Worm (Caenorhabditis elegans) whole organism, L3 larva: ENCODE results near the gene C17F4.3.
"Not testable (repeated sequence)": the region's sequence is repeated elsewhere in the genome, so short reads cannot be mapped to it uniquely, and the experiment has no call there.

Source experiments
- ceh-16 ChIP-seq: sonication (generic microtip); optimal IDR thresholded peaks from 2 replicates; lab custom pipeline; 2017; ENCODE audit warnings: missing biosample characterization, missing genetic modification characterization
- ceh-28 ChIP-seq: fragments of 150-350 bp; optimal IDR thresholded peaks from 2 replicates; lab custom pipeline; 2014; ENCODE audit warnings: missing biosample characterization, missing genetic modification reagents, missing genetic modification characterization
- ceh-82 ChIP-seq: fragments of 150-350 bp; optimal IDR thresholded peaks from 2 replicates; lab custom pipeline; 2014; ENCODE audit warnings: missing biosample characterization, missing genetic modification characterization
- ceh-9 ChIP-seq: sonication (generic microtip); optimal IDR thresholded peaks from 2 replicates; lab custom pipeline; 2018; ENCODE audit warnings: missing biosample characterization, missing genetic modification characterization
- daf-12 ChIP-seq: fragments of 150-350 bp; optimal IDR thresholded peaks from 2 replicates; lab custom pipeline; 2014; ENCODE audit warnings: missing biosample characterization, missing genetic modification reagents, missing genetic modification characterization
- egl-5 ChIP-seq: fragments of 150-350 bp; optimal IDR thresholded peaks from 2 replicates; lab custom pipeline; 2017; ENCODE audit warnings: missing biosample characterization, missing genetic modification reagents, missing genetic modification characterization, inconsistent platforms
- elt-1 ChIP-seq: fragments of 150-350 bp; optimal IDR thresholded peaks from 2 replicates; lab custom pipeline; 2014; ENCODE audit warnings: missing biosample characterization, missing genetic modification characterization
- fkh-10 ChIP-seq: sonication (generic microtip); optimal IDR thresholded peaks from 2 replicates; lab custom pipeline; 2017; ENCODE audit warnings: missing biosample characterization, missing genetic modification reagents, missing genetic modification characterization
- fkh-2 ChIP-seq: fragments of 150-350 bp; optimal IDR thresholded peaks from 2 replicates; lab custom pipeline; 2014; ENCODE audit warnings: missing biosample characterization, missing genetic modification reagents, missing genetic modification characterization
- fos-1 ChIP-seq: fragments of 150-350 bp; optimal IDR thresholded peaks from 2 replicates; lab custom pipeline; 2014; ENCODE audit warnings: missing biosample characterization, missing genetic modification characterization
- hmg-11 ChIP-seq: sonication (generic microtip); optimal IDR thresholded peaks from 2 replicates; lab custom pipeline; 2016; ENCODE audit warnings: missing genetic modification characterization, missing compliant biosample characterization
- jun-1 ChIP-seq: fragments of 150-350 bp; optimal IDR thresholded peaks from 2 replicates; lab custom pipeline; 2014; ENCODE audit warnings: missing biosample characterization, missing genetic modification reagents, missing genetic modification characterization
- lin-39 ChIP-seq: fragments of 150-350 bp; optimal IDR thresholded peaks from 2 replicates; lab custom pipeline; 2018; ENCODE audit warnings: missing biosample characterization, missing genetic modification reagents, missing genetic modification characterization
- mdl-1 ChIP-seq: fragments of 150-350 bp; optimal IDR thresholded peaks from 2 replicates; lab custom pipeline; 2014; ENCODE audit warnings: missing biosample characterization, missing genetic modification characterization
- mml-1 ChIP-seq: fragments of 150-350 bp; sonication (generic microtip); optimal IDR thresholded peaks from 3 replicates; lab custom pipeline; 2014; ENCODE audit warnings: missing biosample characterization, missing genetic modification characterization
- nfya-1 ChIP-seq: sonication (generic microtip); optimal IDR thresholded peaks from 2 replicates; lab custom pipeline; 2017; ENCODE audit warnings: missing genetic modification characterization, mild to moderate bottlenecking, missing compliant biosample characterization, antibody characterized with exemption, moderate library complexity; ENCODE audit not compliant: insufficient read depth
- nhr-11 ChIP-seq: fragments of 150-350 bp; optimal IDR thresholded peaks from 2 replicates; lab custom pipeline; 2014; ENCODE audit warnings: missing biosample characterization, missing genetic modification characterization
- nhr-12 ChIP-seq: fragments of 150-350 bp; optimal IDR thresholded peaks from 2 replicates; lab custom pipeline; 2014; ENCODE audit warnings: missing biosample characterization, missing genetic modification characterization
- nhr-23 ChIP-seq: fragments of 150-350 bp; optimal IDR thresholded peaks from 2 replicates; lab custom pipeline; 2014; ENCODE audit warnings: missing biosample characterization, missing genetic modification reagents, missing genetic modification characterization
- nhr-28 ChIP-seq: fragments of 150-350 bp; optimal IDR thresholded peaks from 2 replicates; lab custom pipeline; 2014; ENCODE audit warnings: missing biosample characterization, missing genetic modification characterization
- nhr-43 ChIP-seq: sonication (generic microtip); optimal IDR thresholded peaks from 2 replicates; lab custom pipeline; 2016; ENCODE audit warnings: mild to moderate bottlenecking, missing genetic modification characterization, missing compliant biosample characterization; ENCODE audit not compliant: poor library complexity, severe bottlenecking
- nhr-76 ChIP-seq: fragments of 150-350 bp; sonication (generic microtip); optimal IDR thresholded peaks from 5 replicates; lab custom pipeline; 2014; ENCODE audit warnings: missing biosample characterization, missing genetic modification characterization
- pha-4 ChIP-seq: fragments of 150-350 bp; optimal IDR thresholded peaks from 2 replicates; lab custom pipeline; 2014; ENCODE audit warnings: missing biosample characterization, missing genetic modification reagents, missing genetic modification characterization
- pqm-1 ChIP-seq: fragments of 150-350 bp; optimal IDR thresholded peaks from 2 replicates; lab custom pipeline; 2017; ENCODE audit warnings: missing biosample characterization, missing genetic modification characterization, inconsistent platforms
- sea-2 ChIP-seq: fragments of 150-350 bp; sonication (generic microtip); optimal IDR thresholded peaks from 4 replicates; lab custom pipeline; 2014; ENCODE audit warnings: missing biosample characterization, missing genetic modification reagents, missing genetic modification characterization
- skn-1 ChIP-seq: fragments of 150-350 bp; optimal IDR thresholded peaks from 2 replicates; lab custom pipeline; 2014; ENCODE audit warnings: missing biosample characterization, missing genetic modification characterization
- snpc-4 ChIP-seq: fragments of 150-350 bp; optimal IDR thresholded peaks from 2 replicates; lab custom pipeline; 2014; ENCODE audit warnings: missing biosample characterization, missing genetic modification characterization
- tbx-2 ChIP-seq: sonication (generic microtip); optimal IDR thresholded peaks from 2 replicates; lab custom pipeline; 2016; ENCODE audit warnings: mild to moderate bottlenecking, missing genetic modification characterization, missing compliant biosample characterization
- unc-39 ChIP-seq: sonication (generic microtip); optimal IDR thresholded peaks from 4 replicates; lab custom pipeline; 2017; ENCODE audit warnings: missing biosample characterization, missing genetic modification characterization
- unc-62 ChIP-seq: fragments of 150-350 bp; sonication (generic microtip); optimal IDR thresholded peaks from 4 replicates; lab custom pipeline; 2014; ENCODE audit warnings: missing biosample characterization, missing genetic modification reagents, missing genetic modification characterization
- ztf-11 ChIP-seq: fragments of 150-350 bp; optimal IDR thresholded peaks from 2 replicates; lab custom pipeline; 2014; ENCODE audit warnings: missing biosample characterization, missing genetic modification characterization

Gene C17F4.3

ce11 chrII:3201242-3201641, 39.1 kb upstream of the C17F4.3 start, which contains the start of gene sri-48:
Gene sri-48, minus strand, starts transcription at chrII:3201342.
- not testable (repeated sequence) for TF ChIP-seq skn-1 (tag; lab: Kevin White, UChicago); sea-2 (GFP tag; lab: Kevin White, UChicago); ceh-9 (tag; lab: Kevin White, UChicago)

- TF ChIP-seq egl-5 (tag; lab: Kevin White, UChicago), result no peak
- TF ChIP-seq mdl-1 (tag; lab: Kevin White, UChicago), result no peak
- TF ChIP-seq tbx-2 (tag; lab: Kevin White, UChicago), result no peak
- TF ChIP-seq fkh-10 (GFP tag; lab: Kevin White, UChicago), result no peak
- no peak for TF ChIP-seq fkh-2 (tag; lab: Kevin White, UChicago)
- TF ChIP-seq jun-1 (tag; lab: Kevin White, UChicago), result no peak
- no peak for TF ChIP-seq elt-1 (tag; lab: Kevin White, UChicago)
- TF ChIP-seq nfya-1, result no peak
- TF ChIP-seq daf-12, result no peak
Observed at ce11 chrII:3202519-3202918, 37.8 kb upstream of the C17F4.3 start, which contains the start of gene sri-53. Gene sri-53, minus strand, starts transcription at chrII:3202619.

- TF ChIP-seq nhr-76 (tag; lab: Kevin White, UChicago), result no peak
- no peak for TF ChIP-seq nhr-43
- no peak for TF ChIP-seq nhr-12 (tag; lab: Kevin White, UChicago)
- no peak for TF ChIP-seq nhr-11 (tag; lab: Kevin White, UChicago)
- TF ChIP-seq fkh-2 (tag; lab: Kevin White, UChicago), result no peak
- TF ChIP-seq ceh-82, result no peak
- TF ChIP-seq fos-1 (tag; lab: Kevin White, UChicago), result no peak
- TF ChIP-seq mml-1 (tag; lab: Kevin White, UChicago), result no peak
- no peak for TF ChIP-seq ceh-28 (tag; lab: Kevin White, UChicago)
- no peak for TF ChIP-seq nhr-28
- TF ChIP-seq ceh-16 (tag; lab: Kevin White, UChicago), result no peak
Observed at ce11 chrII:3203415-3203814, 36.9 kb upstream of the C17F4.3 start, which contains the start of gene sri-50. Gene sri-50, plus strand, starts transcription at chrII:3203715.

DNA sequence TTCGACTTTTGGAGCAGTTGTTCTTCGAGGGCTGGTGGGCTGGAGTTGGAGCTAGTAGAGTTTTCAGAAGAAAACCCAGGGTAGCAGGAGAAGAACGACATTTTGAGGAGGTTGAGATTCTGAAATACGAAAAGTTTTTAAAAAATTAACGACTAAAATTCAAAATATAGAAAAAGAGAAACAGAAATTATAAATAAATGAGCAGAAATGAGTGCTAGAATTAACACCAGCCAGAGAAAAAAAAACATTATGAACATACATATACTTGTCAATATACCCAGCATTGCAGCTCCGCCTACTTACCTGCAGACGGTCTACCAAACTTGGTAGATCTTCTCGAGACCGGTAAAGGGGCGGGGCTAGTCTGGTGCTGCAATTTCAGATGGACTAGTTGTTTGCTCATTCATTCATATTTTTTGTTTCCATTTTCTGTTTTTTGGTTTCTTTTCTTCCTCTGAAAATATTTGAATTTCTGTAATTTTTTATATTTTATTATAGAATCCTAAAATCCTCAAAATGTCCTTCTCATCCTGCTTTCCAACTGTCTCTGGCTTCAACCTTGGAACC, 33.8 kb upstream of the C17F4.3 start, which contains the start of the genes ZC239.20 and ZC239.21:
Gene ZC239.20 (minus strand): TSS at position 101 of the 567 bp plus-strand sequence.
Gene ZC239.21 (plus strand): TSS at position 517 of the 567 bp plus-strand sequence.
- no peak for TF ChIP-seq unc-39
- no peak for TF ChIP-seq ceh-16 (tag; lab: Kevin White, UChicago)

DNA sequence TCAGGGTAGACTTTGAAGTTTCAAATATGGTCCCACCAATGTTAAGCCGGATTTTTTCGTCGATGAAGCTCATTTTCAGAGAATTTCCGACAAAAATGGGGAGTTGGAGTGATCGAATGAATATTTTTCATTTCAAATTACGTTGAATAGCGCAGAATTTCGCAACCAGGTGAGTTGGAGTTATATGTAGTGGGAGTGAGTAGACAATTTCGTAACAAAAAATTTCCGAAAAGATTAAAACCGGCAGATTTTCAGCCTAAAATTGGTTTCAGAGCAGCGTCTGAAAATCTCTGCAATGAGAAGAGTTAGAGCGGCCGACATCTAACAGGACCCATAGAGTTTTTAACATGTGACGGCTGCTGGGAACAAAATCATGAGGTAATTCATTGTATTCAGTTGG, 31.6 kb upstream of the C17F4.3 start, which contains the start of gene sdz-35:
Gene sdz-35 (minus strand): TSS at position 101 of the 400 bp plus-strand sequence.
- TF ChIP-seq unc-62 (no peak), pha-4 (tag; lab: Kevin White, UChicago) (no peak), nhr-43 (no peak), ceh-28 (tag; lab: Kevin White, UChicago) (no peak), pqm-1 (no peak), hmg-11 (tag; lab: Kevin White, UChicago) (no peak), ztf-11 (tag; lab: Kevin White, UChicago) (no peak), nhr-12 (tag; lab: Kevin White, UChicago) (no peak), lin-39 (tag; lab: Kevin White, UChicago) (no peak), mml-1 (tag; lab: Kevin White, UChicago) (no peak), unc-39 (no peak)

ce11 chrII:3209251-3209650, 31.1 kb upstream of the C17F4.3 start, which contains the start of gene ZC239.6:
Gene ZC239.6, plus strand, starts transcription at chrII:3209631.
- peak; percentile 66 for TF ChIP-seq pha-4 (tag; lab: Kevin White, UChicago)
- peak; percentile 3 for TF ChIP-seq nhr-23 (tag; lab: Kevin White, UChicago)
- TF ChIP-seq nhr-76 (tag; lab: Kevin White, UChicago), result no peak
- no peak for TF ChIP-seq nhr-12 (tag; lab: Kevin White, UChicago)
- TF ChIP-seq ceh-9 (tag; lab: Kevin White, UChicago), result no peak
- TF ChIP-seq ceh-28 (tag; lab: Kevin White, UChicago), result no peak
- TF ChIP-seq snpc-4 (tag; lab: Kevin White, UChicago), result peak; percentile 33
- no peak for TF ChIP-seq fkh-10 (GFP tag; lab: Kevin White, UChicago)
- TF ChIP-seq hmg-11 (tag; lab: Kevin White, UChicago), result peak; percentile 30
- TF ChIP-seq fos-1 (tag; lab: Kevin White, UChicago), result no peak
- no peak for TF ChIP-seq pqm-1
- TF ChIP-seq ceh-16 (tag; lab: Kevin White, UChicago), result no peak
- TF ChIP-seq nfya-1, result peak; percentile 55
